Worm (Caenorhabditis elegans): ENCODE measurements around the gene Y82E9BL.6.

- TF ChIP-seq lin-39 (tag; optimal IDR thresholded peaks at IDR 0.05) (no peak), nhr-12 (tag; optimal IDR thresholded peaks at IDR 0.05) (no peak), ama-1 (optimal IDR thresholded peaks at IDR 0.05) (no peak), aly-2 (tag; optimal IDR thresholded peaks at IDR 0.05) (no peak), unc-39 (tag; optimal IDR thresholded peaks at IDR 0.05) (no peak), egl-27 (tag; optimal IDR thresholded peaks at IDR 0.05) (no peak), blmp-1 (tag; optimal IDR thresholded peaks at IDR 0.05; ENCODE audit: insufficient read depth) (no peak), peb-1 (tag; optimal IDR thresholded peaks at IDR 0.05) (no peak), fos-1 (tag; optimal IDR thresholded peaks at IDR 0.05) (no peak)
Observed at ce11 chrIII:1383483-1383882, 37.9 kb upstream of the Y82E9BL.6 start.
